Fruit fly (Drosophila melanogaster) whole organism, prepupa: Measurements from ENCODE around the gene CG13126.

Experiments
- Blimp-1 ChIP-seq: fragments of 200-800 bp; sonication (Bioruptor generic); optimal IDR thresholded peaks from 3 replicates; lab custom pipeline; 2017; ENCODE audit warnings: missing biosample characterization, missing genetic modification characterization, mild to moderate bottlenecking, moderate library complexity, missing genetic modification reagents
- CG11294 ChIP-seq: fragments of 200-800 bp; sonication (Bioruptor generic); IDR thresholded peaks from 2 replicates; pipeline ENCODE4 v1.3.6; 2022; ENCODE audit warnings: missing biosample characterization, missing genetic modification characterization
- CG16779 ChIP-seq: fragments of 200-800 bp; sonication (Bioruptor generic); optimal IDR thresholded peaks from 3 replicates; lab custom pipeline; 2017; ENCODE audit warnings: missing biosample characterization, mild to moderate bottlenecking, missing genetic modification characterization
- Gug ChIP-seq: fragments of 200-800 bp; sonication (Bioruptor generic); IDR thresholded peaks from 2 replicates; pipeline ENCODE4 v1.3.6; 2022; ENCODE audit warnings: missing biosample characterization, missing genetic modification characterization
- Sox102F ChIP-seq: fragments of 200-800 bp; sonication (Bioruptor generic); optimal IDR thresholded peaks from 2 replicates; lab custom pipeline; 2016; ENCODE audit warnings: missing biosample characterization, mild to moderate bottlenecking, missing genetic modification characterization
- fd85E ChIP-seq: fragments of 200-800 bp; sonication (Bioruptor generic); optimal IDR thresholded peaks from 3 replicates; lab custom pipeline; 2016; ENCODE audit warnings: missing biosample characterization, missing genetic modification characterization

DNA sequence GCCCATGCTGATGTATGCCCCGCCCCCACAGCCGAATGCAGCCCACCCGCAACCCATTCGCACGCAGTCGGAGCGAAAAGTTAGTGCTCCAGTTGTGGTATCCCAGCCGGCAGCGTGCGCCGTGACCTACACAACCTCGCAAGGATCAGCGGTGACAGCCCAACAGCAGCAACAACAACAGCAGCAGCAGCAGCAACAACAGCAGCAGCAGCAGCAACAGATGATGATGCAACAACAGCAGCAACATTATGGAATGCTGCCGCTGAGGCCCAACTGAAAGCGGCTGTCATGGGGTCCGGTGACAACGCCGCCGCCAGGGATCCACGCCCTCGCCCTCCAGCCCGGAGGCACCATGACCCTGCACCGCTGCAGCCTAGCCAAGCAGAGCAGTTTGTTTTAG is 40.4 kb upstream of the CG13126 start:
- no peak for TF ChIP-seq Sox102F (GFP tag; lab: Kevin White, UChicago)
- no peak for TF ChIP-seq fd85E (GFP tag; lab: Kevin White, UChicago)
- TF ChIP-seq Blimp-1 (GFP tag; lab: Kevin White, UChicago) = no peak
- no peak for TF ChIP-seq Gug
- no peak for TF ChIP-seq CG16779 (tag; lab: Kevin White, UChicago)
- no peak for TF ChIP-seq CG11294 (GFP tag; lab: Robert Waterston, UW)
